Worm (Caenorhabditis elegans) whole organism, L2 larva: ENCODE measurements around the gene srt-34.

Experiments used
- C34F6.9 ChIP-seq: fragments of 150-350 bp; optimal IDR thresholded peaks from 2 replicates; lab custom pipeline; 2014; ENCODE audit warnings: missing biosample characterization, missing genetic modification characterization
- R02D3.7 ChIP-seq: fragments of 150-350 bp; optimal IDR thresholded peaks from 2 replicates; lab custom pipeline; 2014; ENCODE audit warnings: missing biosample characterization, missing genetic modification characterization
- Y55F3AM.14 ChIP-seq: fragments of 200-800 bp; sonication (Bioruptor generic); optimal IDR thresholded peaks from 2 replicates; lab custom pipeline; 2018; ENCODE audit warnings: mild to moderate bottlenecking, missing genetic modification characterization, missing compliant biosample characterization
- ZK546.5 ChIP-seq: sonication (generic microtip); optimal IDR thresholded peaks from 2 replicates; lab custom pipeline; 2017; ENCODE audit warnings: missing biosample characterization, missing genetic modification characterization
- alr-1 ChIP-seq: fragments of 150-350 bp; optimal IDR thresholded peaks from 2 replicates; lab custom pipeline; 2014; ENCODE audit warnings: missing biosample characterization, missing genetic modification characterization
- ama-1 ChIP-seq: fragments of 150-350 bp; optimal IDR thresholded peaks from 2 replicates; lab custom pipeline; 2018; ENCODE audit warnings: inconsistent platforms
- ceh-16 ChIP-seq: fragments of 150-350 bp; optimal IDR thresholded peaks from 2 replicates; lab custom pipeline; 2014; ENCODE audit warnings: missing biosample characterization, missing genetic modification characterization
- dmd-4 ChIP-seq: sonication (generic microtip); optimal IDR thresholded peaks from 2 replicates; lab custom pipeline; 2017; ENCODE audit warnings: missing biosample characterization, missing genetic modification characterization
- elt-3 ChIP-seq: sonication (generic microtip); optimal IDR thresholded peaks from 2 replicates; lab custom pipeline; 2017; ENCODE audit warnings: missing biosample characterization, missing genetic modification characterization
- fos-1 ChIP-seq: fragments of 150-350 bp; optimal IDR thresholded peaks from 2 replicates; lab custom pipeline; 2014; ENCODE audit warnings: missing biosample characterization, missing genetic modification characterization
- gmeb-1 ChIP-seq: fragments of 150-350 bp; optimal IDR thresholded peaks from 2 replicates; lab custom pipeline; 2014; ENCODE audit warnings: missing biosample characterization, missing genetic modification characterization
- lin-11 ChIP-seq: fragments of 150-350 bp; sonication (generic microtip); optimal IDR thresholded peaks from 2 replicates; lab custom pipeline; 2014; ENCODE audit warnings: missing biosample characterization, missing genetic modification characterization, inconsistent platforms, mixed read lengths
- lin-13 ChIP-seq: fragments of 150-350 bp; optimal IDR thresholded peaks from 2 replicates; lab custom pipeline; 2014; ENCODE audit warnings: missing biosample characterization, missing genetic modification reagents, missing genetic modification characterization
- lin-39 ChIP-seq: fragments of 150-350 bp; optimal IDR thresholded peaks from 2 replicates; lab custom pipeline; 2014; ENCODE audit warnings: missing biosample characterization, missing genetic modification reagents, missing genetic modification characterization
- lsy-2 ChIP-seq, 2 experiments: fragments of 150-350 bp in 1 of 2; sonication (generic microtip) in 1 of 2; optimal IDR thresholded peaks; 2 replicates each; lab custom pipeline; 2014 to 2017; ENCODE audit warnings: missing biosample characterization in 2 of 2, missing genetic modification characterization in 2 of 2
- mdl-1 ChIP-seq, 2 experiments: fragments of 150-350 bp in 1 of 2; sonication (generic microtip) in 1 of 2; optimal IDR thresholded peaks; 2 replicates each; lab custom pipeline; 2017; ENCODE audit warnings: missing biosample characterization in 2 of 2, missing genetic modification characterization in 2 of 2
- nhr-10 ChIP-seq: sonication (generic microtip); optimal IDR thresholded peaks from 2 replicates; lab custom pipeline; 2017; ENCODE audit warnings: missing biosample characterization, missing genetic modification characterization
- nhr-11 ChIP-seq: fragments of 150-350 bp; optimal IDR thresholded peaks from 2 replicates; lab custom pipeline; 2014; ENCODE audit warnings: missing biosample characterization, missing genetic modification characterization
- nhr-12 ChIP-seq: fragments of 150-350 bp; optimal IDR thresholded peaks from 2 replicates; lab custom pipeline; 2014; ENCODE audit warnings: missing biosample characterization, missing genetic modification characterization
- nhr-129 ChIP-seq: fragments of 150-350 bp; optimal IDR thresholded peaks from 2 replicates; lab custom pipeline; 2014; ENCODE audit warnings: missing biosample characterization, missing genetic modification characterization
- nhr-23 ChIP-seq: fragments of 150-350 bp; optimal IDR thresholded peaks from 2 replicates; lab custom pipeline; 2014; ENCODE audit warnings: missing biosample characterization, missing genetic modification reagents, missing genetic modification characterization
- nhr-237 ChIP-seq: fragments of 150-350 bp; optimal IDR thresholded peaks from 2 replicates; lab custom pipeline; 2014; ENCODE audit warnings: missing biosample characterization, missing genetic modification characterization
- nhr-25 ChIP-seq: fragments of 150-350 bp; sonication (generic microtip); optimal IDR thresholded peaks from 3 replicates; lab custom pipeline; 2014; ENCODE audit warnings: missing biosample characterization, missing genetic modification characterization
- nhr-6 ChIP-seq: fragments of 150-350 bp; optimal IDR thresholded peaks from 2 replicates; lab custom pipeline; 2014; ENCODE audit warnings: missing biosample characterization, missing genetic modification characterization
- nhr-77 ChIP-seq: fragments of 150-350 bp; optimal IDR thresholded peaks from 2 replicates; lab custom pipeline; 2014; ENCODE audit warnings: missing biosample characterization, missing genetic modification characterization
- peb-1 ChIP-seq: fragments of 150-350 bp; optimal IDR thresholded peaks from 2 replicates; lab custom pipeline; 2014; ENCODE audit warnings: missing biosample characterization, missing genetic modification characterization
- sem-4 ChIP-seq: fragments of 150-350 bp; optimal IDR thresholded peaks from 2 replicates; lab custom pipeline; 2014; ENCODE audit warnings: missing biosample characterization, missing genetic modification reagents, missing genetic modification characterization
- skn-1 ChIP-seq: sonication (generic microtip); optimal IDR thresholded peaks from 2 replicates; lab custom pipeline; 2017; ENCODE audit warnings: missing biosample characterization, missing genetic modification characterization
- sma-3 ChIP-seq: sonication (generic microtip); optimal IDR thresholded peaks from 2 replicates; lab custom pipeline; 2016; ENCODE audit warnings: missing genetic modification reagents, missing genetic modification characterization, missing compliant biosample characterization
- snpc-4 ChIP-seq: fragments of 150-350 bp; optimal IDR thresholded peaks from 2 replicates; lab custom pipeline; 2014; ENCODE audit warnings: missing biosample characterization, missing genetic modification characterization
- unc-39 ChIP-seq: fragments of 150-350 bp; optimal IDR thresholded peaks from 2 replicates; lab custom pipeline; 2014; ENCODE audit warnings: missing biosample characterization, missing genetic modification characterization
- unc-55 ChIP-seq: fragments of 150-350 bp; sonication (generic microtip); optimal IDR thresholded peaks from 3 replicates; lab custom pipeline; 2014; ENCODE audit warnings: missing biosample characterization, missing genetic modification reagents, missing genetic modification characterization
- zag-1 ChIP-seq: fragments of 150-350 bp; optimal IDR thresholded peaks from 2 replicates; lab custom pipeline; 2014; ENCODE audit warnings: missing biosample characterization, missing genetic modification characterization
- ztf-1 ChIP-seq: fragments of 200-800 bp; sonication (Bioruptor generic); conservative IDR thresholded peaks from 2 replicates; pipeline ENCODE4 v1.3.6; 2022; ENCODE audit warnings: missing genetic modification characterization, missing compliant biosample characterization
- ztf-11 ChIP-seq: sonication (generic microtip); optimal IDR thresholded peaks from 2 replicates; lab custom pipeline; 2017; ENCODE audit warnings: missing biosample characterization, missing genetic modification characterization
- ztf-4 ChIP-seq: fragments of 150-350 bp; optimal IDR thresholded peaks from 2 replicates; lab custom pipeline; 2014; ENCODE audit warnings: missing biosample characterization, missing genetic modification characterization

Gene srt-34

ce11 chrV:2795998-2796397 is 22.0 kb downstream of the srt-34 start, which contains the start of gene F54E2.2:
F54E2.2 (plus strand) TSS chrV:2796298.
- no peak for TF ChIP-seq R02D3.7 (tag; lab: Kevin White, UChicago)
- TF ChIP-seq ama-1 (lab: Kevin White, UChicago) = no peak
- TF ChIP-seq ZK546.5 = no peak
- no peak for TF ChIP-seq elt-3 (tag; lab: Kevin White, UChicago)
- no peak for TF ChIP-seq sma-3
- TF ChIP-seq zag-1 (tag; lab: Kevin White, UChicago) = no peak
- TF ChIP-seq lin-11 = no peak
- no peak for TF ChIP-seq lsy-2 (tag; optimal IDR thresholded peaks at IDR 0.05; lab: Kevin White, UChicago)
- no peak for TF ChIP-seq lin-39 (tag; lab: Kevin White, UChicago)
- no peak for TF ChIP-seq Y55F3AM.14
- TF ChIP-seq lin-13 = no peak
- no peak for TF ChIP-seq mdl-1 (tag; optimal IDR thresholded peaks at IDR 0.05; lab: Kevin White, UChicago)
- no peak for TF ChIP-seq nhr-77 (tag; lab: Kevin White, UChicago)
- no peak for TF ChIP-seq unc-39 (tag; lab: Kevin White, UChicago)
- TF ChIP-seq skn-1 = no peak

- TF ChIP-seq fos-1 (no peak), nhr-6 (no peak), peb-1 (tag; lab: Kevin White, UChicago) (no peak), unc-55 (GFP tag; lab: Kevin White, UChicago) (no peak), skn-1 (no peak), nhr-77 (tag; lab: Kevin White, UChicago) (no peak), unc-39 (tag; lab: Kevin White, UChicago) (no peak), ztf-4 (tag; lab: Kevin White, UChicago) (no peak)
- TF ChIP-seq, all 48 proteins: peak for 0
Measured at ce11 chrV:2792958-2793357, 25.1 kb downstream of the srt-34 start.

- no peak for TF ChIP-seq unc-55 (GFP tag; lab: Kevin White, UChicago)
- no peak for TF ChIP-seq nhr-237 (tag; lab: Kevin White, UChicago)
- TF ChIP-seq peb-1 (tag; lab: Kevin White, UChicago) = no peak
- no peak for TF ChIP-seq nhr-11 (tag; lab: Kevin White, UChicago)
- TF ChIP-seq snpc-4 (tag; lab: Kevin White, UChicago) = no peak
- TF ChIP-seq nhr-23 (tag; lab: Kevin White, UChicago) = no peak
- no peak for TF ChIP-seq C34F6.9 (tag; lab: Kevin White, UChicago)
- TF ChIP-seq nhr-77 (tag; lab: Kevin White, UChicago) = no peak
- no peak for TF ChIP-seq dmd-4 (tag; lab: Kevin White, UChicago)
- TF ChIP-seq sem-4 (tag; lab: Kevin White, UChicago) = no peak
- TF ChIP-seq ztf-1 (GFP tag; lab: Robert Waterston, UW) = no peak
- no peak for TF ChIP-seq ceh-16 (tag; lab: Kevin White, UChicago)
- no peak for TF ChIP-seq ama-1 (lab: Kevin White, UChicago)
- no peak for TF ChIP-seq ZK546.5
- no peak for TF ChIP-seq nhr-25 (tag; lab: Kevin White, UChicago)
- TF ChIP-seq nhr-12 (tag; lab: Kevin White, UChicago) = no peak
- TF ChIP-seq zag-1 (tag; lab: Kevin White, UChicago) = no peak
- no peak for TF ChIP-seq gmeb-1 (tag; lab: Kevin White, UChicago)
- no peak for TF ChIP-seq ztf-11 (tag; lab: Kevin White, UChicago)
Measured at ce11 chrV:2780786-2781185, 37.2 kb downstream of the srt-34 start, which contains the start of gene R05D8.11. R05D8.11 (minus strand) TSS chrV:2780886.

- TF ChIP-seq skn-1 (no peak), alr-1 (no peak), gmeb-1 (tag; lab: Kevin White, UChicago) (no peak), unc-39 (tag; lab: Kevin White, UChicago) (no peak), nhr-11 (tag; lab: Kevin White, UChicago) (no peak), C34F6.9 (tag; lab: Kevin White, UChicago) (no peak), nhr-129 (no peak), snpc-4 (tag; lab: Kevin White, UChicago) (no peak), lin-13 (no peak), lin-39 (tag; lab: Kevin White, UChicago) (no peak), nhr-10 (tag; lab: Kevin White, UChicago) (no peak)
- TF ChIP-seq, all 48 proteins: peak for 0
Measured at ce11 chrV:2774042-2774441, 44.0 kb downstream of the srt-34 start, which contains the start of gene srj-18. srj-18 (plus strand) TSS chrV:2774342.
